Fruit fly (Drosophila melanogaster): ENCODE results near the gene CG15740.

Gene CG15740

dm6 chrX:11793434-11793833, 52.5 kb downstream of the CG15740 start:
- TF ChIP-seq tj (GFP tag; optimal IDR thresholded peaks at IDR 0.05) = no peak
- no peak for TF ChIP-seq cnc (optimal IDR thresholded peaks at IDR 0.05)
- no peak for TF ChIP-seq pad (GFP tag; optimal IDR thresholded peaks at IDR 0.05)
- no peak for TF ChIP-seq CG11617 (GFP tag; optimal IDR thresholded peaks at IDR 0.05)
- no peak for TF ChIP-seq CG12768 (GFP tag; optimal IDR thresholded peaks at IDR 0.05)
- TF ChIP-seq CG1620 (GFP tag; optimal IDR thresholded peaks at IDR 0.05) = no peak
- no peak for TF ChIP-seq Crg-1 (GFP tag; optimal IDR thresholded peaks at IDR 0.05)

Data from whole organism, adult.